Fruit fly (Drosophila melanogaster): ENCODE data around the gene CG15824.
A peak's percentile ranks its signal among the peaks of the same experiment; 100 is the strongest.

CG15824 gene

DNA sequence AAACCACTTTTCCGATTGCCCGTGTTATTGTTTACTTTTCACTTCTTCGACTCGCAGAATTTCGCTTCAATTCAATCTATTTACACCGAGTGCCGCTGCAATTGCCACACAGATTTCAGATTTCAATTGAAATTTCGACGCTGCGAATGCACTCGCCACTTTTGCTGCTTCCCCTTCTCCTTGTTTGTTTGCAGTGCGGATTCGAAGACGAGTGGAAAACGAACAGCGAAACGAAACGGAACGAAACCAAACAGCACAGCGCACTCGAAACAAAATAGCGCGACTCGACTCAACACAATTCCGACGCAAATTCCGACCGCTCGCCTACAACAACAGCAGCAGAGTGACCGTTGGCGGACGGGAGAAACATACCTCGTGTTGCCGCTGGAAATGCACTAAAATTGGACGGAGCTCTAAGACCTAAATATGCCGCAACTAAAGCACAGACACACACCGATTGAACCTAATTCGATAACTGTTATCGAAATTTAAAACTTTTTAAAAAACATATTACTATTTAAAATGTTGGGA is 34.1 kb downstream of the CG15824 start, which contains the start of gene drongo (continued):
- no peak for TF ChIP-seq repo (GFP tag; optimal IDR thresholded peaks at IDR 0.05)
- peak; percentile 33 for TF ChIP-seq lilli (GFP tag; optimal IDR thresholded peaks at IDR 0.05)
- no peak for TF ChIP-seq CG6654 (GFP tag; optimal IDR thresholded peaks at IDR 0.05)
- TF ChIP-seq HLH3B (GFP tag; IDR thresholded peaks at IDR 0.05) = no peak; the same call in 1 of the 2 replicates
- TF ChIP-seq hkb (optimal IDR thresholded peaks at IDR 0.05) = no peak
- peak; percentile 52; the same call in 1 of the 2 replicates for TF ChIP-seq hkb (GFP tag; IDR thresholded peaks at IDR 0.05)
- TF ChIP-seq inv (GFP tag; IDR thresholded peaks at IDR 0.05; ENCODE audit: partially characterized antibody) = peak; percentile 11; the same call in 1 of the 2 replicates
- peak; percentile 61 for TF ChIP-seq Hand (GFP tag; optimal IDR thresholded peaks at IDR 0.05)
- TF ChIP-seq BtbVII (GFP tag; optimal IDR thresholded peaks at IDR 0.05) = no peak
- TF ChIP-seq Hr3 (GFP tag; optimal IDR thresholded peaks at IDR 0.05) = no peak
- no peak for TF ChIP-seq zfh2 (GFP tag; optimal IDR thresholded peaks at IDR 0.05)
- TF ChIP-seq lbe (GFP tag; optimal IDR thresholded peaks at IDR 0.05) = no peak
- TF ChIP-seq Usf (GFP tag; optimal IDR thresholded peaks at IDR 0.05) = no peak
- TF ChIP-seq Scr (GFP tag; IDR thresholded peaks at IDR 0.05; ENCODE audit: partially characterized antibody) = no peak; the same call in none of the 2 replicates
- TF ChIP-seq Tbp (GFP tag; optimal IDR thresholded peaks at IDR 0.05) = no peak
- TF ChIP-seq trem (tag; optimal IDR thresholded peaks at IDR 0.05) = peak; percentile 64
- no peak for TF ChIP-seq CG7963 (GFP tag; IDR thresholded peaks at IDR 0.05; ENCODE audit: partially characterized antibody)
- no peak for TF ChIP-seq HLH54F (GFP tag; optimal IDR thresholded peaks at IDR 0.05)
- TF ChIP-seq nom (GFP tag; optimal IDR thresholded peaks at IDR 0.05) = peak; percentile 76
- TF ChIP-seq CG1024 (GFP tag; IDR thresholded peaks at IDR 0.05) = 0 out of 2 replicates have a peak, but pooled peaks have one; percentile 6
- no peak for TF ChIP-seq CG3065 (GFP tag; optimal IDR thresholded peaks at IDR 0.05)
- TF ChIP-seq ro (GFP tag; IDR thresholded peaks at IDR 0.05) = no peak
- no peak for TF ChIP-seq Chrac-16 (GFP tag; optimal IDR thresholded peaks at IDR 0.05)
- no peak for TF ChIP-seq C15 (GFP tag; IDR thresholded peaks at IDR 0.05)
- no peak for TF ChIP-seq CG31224 (GFP tag; IDR thresholded peaks at IDR 0.05)
- peak; percentile 55 for TF ChIP-seq PHDP (tag; optimal IDR thresholded peaks at IDR 0.05)
- TF ChIP-seq Ravus (GFP tag; IDR thresholded peaks at IDR 0.05) = no peak
- no peak for TF ChIP-seq ham (GFP tag; IDR thresholded peaks at IDR 0.05)
- peak; percentile 68 for TF ChIP-seq CG15601 (tag; optimal IDR thresholded peaks at IDR 0.05)
- TF ChIP-seq HLH4C (GFP tag; IDR thresholded peaks at IDR 0.05; ENCODE audit: partially characterized antibody) = peak; percentile 43
- TF ChIP-seq CG17186 (GFP tag; optimal IDR thresholded peaks at IDR 0.05) = peak; percentile 58
- no peak for TF ChIP-seq CG12104 (GFP tag; optimal IDR thresholded peaks at IDR 0.05)
- TF ChIP-seq Meics (GFP tag; optimal IDR thresholded peaks at IDR 0.05) = peak; percentile 11
- no peak for TF ChIP-seq toy (GFP tag; IDR thresholded peaks at IDR 0.05)
- TF ChIP-seq rib (GFP tag; IDR thresholded peaks at IDR 0.05) = peak; percentile 85
- no peak for TF ChIP-seq CG32772 (GFP tag; IDR thresholded peaks at IDR 0.05)
- peak; percentile 2 for TF ChIP-seq D19A (tag; optimal IDR thresholded peaks at IDR 0.05)
- peak; percentile 6 for TF ChIP-seq CG17802 (tag; optimal IDR thresholded peaks at IDR 0.05)
- no peak for TF ChIP-seq Sox102F (GFP tag; optimal IDR thresholded peaks at IDR 0.05)
- peak; percentile 15 for TF ChIP-seq CG2678 (tag; optimal IDR thresholded peaks at IDR 0.05)
- TF ChIP-seq p53 (GFP tag; optimal IDR thresholded peaks at IDR 0.05) = peak; percentile 50
- TF ChIP-seq pum (GFP tag; optimal IDR thresholded peaks at IDR 0.05) = no peak
- no peak for TF ChIP-seq CG10147 (GFP tag; optimal IDR thresholded peaks at IDR 0.05)
- TF ChIP-seq sob (GFP tag; IDR thresholded peaks at IDR 0.05) = peak; percentile 63
- TF ChIP-seq Lpt (GFP tag; optimal IDR thresholded peaks at IDR 0.05) = no peak
- no peak for TF ChIP-seq grn (GFP tag; optimal IDR thresholded peaks at IDR 0.05)
- TF ChIP-seq CG11398 (GFP tag; optimal IDR thresholded peaks at IDR 0.05) = peak; percentile 12
- peak; percentile 14 for TF ChIP-seq CG18619 (GFP tag; optimal IDR thresholded peaks at IDR 0.05)
- TF ChIP-seq yki (optimal IDR thresholded peaks at IDR 0.05) = no peak
- no peak for TF ChIP-seq sisA (GFP tag; IDR thresholded peaks at IDR 0.05)
- TF ChIP-seq knrl (GFP tag; IDR thresholded peaks at IDR 0.05; ENCODE audit: partially characterized antibody) = peak; percentile 32; the same call in 1 of the 3 replicates
- TF ChIP-seq dan (GFP tag; IDR thresholded peaks at IDR 0.05) = no peak
